Fruit fly (Drosophila melanogaster) Kc167 (cell line): ENCODE results near the gene Vha100-4.

ENCODE experiments used
- Myc ChIP-seq: fragments of >200 bp; optimal IDR thresholded peaks from 2 replicates; lab custom pipeline; 2017; ENCODE audit warnings: missing external identifiers
- Sin3A ChIP-seq: fragments of >200 bp; optimal IDR thresholded peaks from 2 replicates; lab custom pipeline; 2018; ENCODE audit warnings: missing external identifiers
- h ChIP-seq: fragments of >200 bp; optimal IDR thresholded peaks from 3 replicates; lab custom pipeline; 2018; ENCODE audit warnings: missing external identifiers
- insv ChIP-seq: fragments of >200 bp; optimal IDR thresholded peaks from 3 replicates; lab custom pipeline; 2018; ENCODE audit warnings: missing external identifiers
- psq ChIP-seq: fragments of >200 bp; optimal IDR thresholded peaks from 2 replicates; lab custom pipeline; 2017; ENCODE audit warnings: missing external identifiers
- ttk ChIP-seq: sonication (Bioruptor generic); optimal IDR thresholded peaks from 2 replicates; lab custom pipeline; 2017; ENCODE audit warnings: missing external identifiers

Gene Vha100-4

dm6 chr3R:18381014-18381512 is 8.5 kb downstream of the Vha100-4 start, which contains the start of gene CG7675:
Gene CG7675, minus strand, starts transcription at chr3R:18381178.
- TF ChIP-seq ttk = no peak
- no peak for TF ChIP-seq Myc (lab: Kevin White, UChicago)
- no peak for TF ChIP-seq h (lab: Kevin White, UChicago)
- TF ChIP-seq insv (lab: Kevin White, UChicago) = no peak
- TF ChIP-seq Sin3A (lab: Kevin White, UChicago) = no peak
- TF ChIP-seq psq (lab: Kevin White, UChicago) = no peak

- no peak for TF ChIP-seq psq (lab: Kevin White, UChicago)
- no peak for TF ChIP-seq h (lab: Kevin White, UChicago)
- TF ChIP-seq ttk = no peak
- no peak for TF ChIP-seq Myc (lab: Kevin White, UChicago)
- TF ChIP-seq insv (lab: Kevin White, UChicago) = no peak
- no peak for TF ChIP-seq Sin3A (lab: Kevin White, UChicago)
These were observed 9.3 kb downstream of the Vha100-4 start for dm6 chr3R:18380251-18380812.

dm6 chr3R:18372688-18373304 is 16.8 kb downstream of the Vha100-4 start, which contains the start of gene gl:
Gene gl, minus strand, starts transcription at chr3R:18372738.
- TF ChIP-seq h (lab: Kevin White, UChicago) (no peak), insv (lab: Kevin White, UChicago) (no peak), Myc (lab: Kevin White, UChicago) (no peak), Sin3A (lab: Kevin White, UChicago) (no peak), ttk (no peak), psq (lab: Kevin White, UChicago) (no peak)

- TF ChIP-seq h (lab: Kevin White, UChicago) (no peak), psq (lab: Kevin White, UChicago) (no peak), Myc (lab: Kevin White, UChicago) (no peak), ttk (no peak), Sin3A (lab: Kevin White, UChicago) (no peak), insv (lab: Kevin White, UChicago) (no peak)
These were observed 18.3 kb downstream of the Vha100-4 start for dm6 chr3R:18371346-18371745.

dm6 chr3R:18368595-18368994 is 21.0 kb downstream of the Vha100-4 start:
- no peak for TF ChIP-seq psq (lab: Kevin White, UChicago)
- no peak for TF ChIP-seq ttk
- no peak for TF ChIP-seq h (lab: Kevin White, UChicago)
- TF ChIP-seq insv (lab: Kevin White, UChicago) = no peak
- no peak for TF ChIP-seq Sin3A (lab: Kevin White, UChicago)
- no peak for TF ChIP-seq Myc (lab: Kevin White, UChicago)

dm6 chr3R:18366644-18366985 is 23.0 kb downstream of the Vha100-4 start:
- no peak for TF ChIP-seq Sin3A (lab: Kevin White, UChicago)
- TF ChIP-seq h (lab: Kevin White, UChicago) = no peak

dm6 chr3R:18365978-18366643 is 23.5 kb downstream of the Vha100-4 start, which contains the start of the genes WRNexo and Nup43:
Gene WRNexo, minus strand, starts transcription at chr3R:18366162.
Gene Nup43, plus strand, starts transcription at chr3R:18366638.
- TF ChIP-seq insv (lab: Kevin White, UChicago) (no peak), Sin3A (lab: Kevin White, UChicago) (no peak), psq (lab: Kevin White, UChicago) (no peak), Myc (lab: Kevin White, UChicago) (no peak), h (lab: Kevin White, UChicago) (no peak), ttk (no peak)

dm6 chr3R:18361694-18362093 is 27.9 kb downstream of the Vha100-4 start, which contains the start of gene hmw:
Gene hmw, plus strand, starts transcription at chr3R:18361994.
- TF ChIP-seq Sin3A (lab: Kevin White, UChicago) = no peak
- no peak for TF ChIP-seq insv (lab: Kevin White, UChicago)
- no peak for TF ChIP-seq psq (lab: Kevin White, UChicago)

dm6 chr3R:18360630-18361260 is 28.9 kb downstream of the Vha100-4 start, which contains the start of gene CG15803:
Gene CG15803, minus strand, starts transcription at chr3R:18360728.
- TF ChIP-seq h (lab: Kevin White, UChicago) (no peak), ttk (no peak), Myc (lab: Kevin White, UChicago) (no peak), insv (lab: Kevin White, UChicago) (no peak), Sin3A (lab: Kevin White, UChicago) (no peak), psq (lab: Kevin White, UChicago) (no peak)

- TF ChIP-seq Sin3A (lab: Kevin White, UChicago) = no peak
- no peak for TF ChIP-seq insv (lab: Kevin White, UChicago)
- TF ChIP-seq Myc (lab: Kevin White, UChicago) = no peak
- no peak for TF ChIP-seq psq (lab: Kevin White, UChicago)
- no peak for TF ChIP-seq ttk
- TF ChIP-seq h (lab: Kevin White, UChicago) = no peak
These were observed 33.8 kb downstream of the Vha100-4 start for dm6 chr3R:18355781-18356180.

dm6 chr3R:18338493-18338892 is 51.1 kb downstream of the Vha100-4 start:
- TF ChIP-seq Sin3A (lab: Kevin White, UChicago) (no peak), Myc (lab: Kevin White, UChicago) (no peak), insv (lab: Kevin White, UChicago) (no peak), ttk (no peak), psq (lab: Kevin White, UChicago) (no peak), h (lab: Kevin White, UChicago) (no peak)
